Fruit fly (Drosophila melanogaster): Measurements from ENCODE around the gene stumps.

dm6 chr3R:14626781-14627180, 49.8 kb downstream of the stumps start:
- TF ChIP-seq cnc (optimal IDR thresholded peaks at IDR 0.05) (no peak), CG5204 (GFP tag; optimal IDR thresholded peaks at IDR 0.05) (no peak), kay (GFP tag; ENCODE audit: borderline replicate concordance) (no peak), tj (GFP tag; optimal IDR thresholded peaks at IDR 0.05) (no peak), pad (GFP tag; optimal IDR thresholded peaks at IDR 0.05) (no peak), CG1620 (GFP tag; optimal IDR thresholded peaks at IDR 0.05) (no peak), cic (GFP tag; optimal IDR thresholded peaks at IDR 0.05) (no peak), CG14711 (tag; optimal IDR thresholded peaks at IDR 0.05) (no peak), bab1 (GFP tag; optimal IDR thresholded peaks at IDR 0.05) (no peak), ovo (GFP tag; optimal IDR thresholded peaks at IDR 0.05) (no peak), toe (GFP tag; optimal IDR thresholded peaks at IDR 0.05) (no peak), CG12768 (GFP tag; optimal IDR thresholded peaks at IDR 0.05) (no peak), Hr96 (GFP tag; optimal IDR thresholded peaks at IDR 0.05) (no peak), Clk (GFP tag; optimal IDR thresholded peaks at IDR 0.05) (no peak)
